Worm (Caenorhabditis elegans): ENCODE results near the gene nhr-103.
A peak's percentile ranks its signal among the peaks of the same experiment; 100 is the strongest.

The nhr-103 gene

DNA sequence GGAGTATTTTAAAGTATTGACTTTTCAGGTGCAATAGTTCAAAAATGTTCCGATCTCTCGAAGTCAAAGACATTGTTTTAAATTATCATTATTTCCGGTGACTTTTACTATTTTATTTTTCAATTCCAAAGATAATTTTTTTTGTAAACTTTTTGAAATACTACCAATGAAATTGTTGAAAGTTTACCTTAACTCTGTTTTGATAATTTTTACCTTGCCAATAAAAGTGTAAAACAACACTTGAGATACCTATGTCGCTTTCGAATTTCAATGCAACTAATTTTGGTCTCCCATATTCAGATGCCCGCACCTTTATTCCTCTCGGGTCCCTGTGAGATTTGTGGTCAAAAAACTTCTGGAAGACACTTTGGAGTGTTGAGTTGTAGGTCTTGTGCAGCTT lies at the start of gene nhr-103:
TSS of gene nhr-103 (plus strand) at position 301 of the 400 bp plus-strand sequence.
- TF ChIP-seq zip-4 (GFP tag; optimal IDR thresholded peaks at IDR 0.05) (no peak), dsc-1 (tag; optimal IDR thresholded peaks at IDR 0.05) (no peak), vab-15 (tag; optimal IDR thresholded peaks at IDR 0.05) (no peak), fkh-10 (GFP tag; optimal IDR thresholded peaks at IDR 0.05) (no peak), elt-3 (tag; optimal IDR thresholded peaks at IDR 0.05) (no peak), unc-30 (tag; optimal IDR thresholded peaks at IDR 0.05) (no peak), nhr-19 (GFP tag; conservative IDR thresholded peaks at IDR 0.05) (no peak), isw-1 (GFP tag; IDR thresholded peaks at IDR 0.05) (no peak), nhr-76 (tag; optimal IDR thresholded peaks at IDR 0.05) (no peak), nhr-47 (tag; optimal IDR thresholded peaks at IDR 0.05) (no peak), snpc-4 (tag; optimal IDR thresholded peaks at IDR 0.05) (no peak), egl-13 (tag; optimal IDR thresholded peaks at IDR 0.05) (no peak), ztf-11 (tag; optimal IDR thresholded peaks at IDR 0.05) (no peak), efl-1 (optimal IDR thresholded peaks at IDR 0.05) (no peak), efl-1 (GFP tag; optimal IDR thresholded peaks at IDR 0.05 in 1 of 2) (no peak), ceh-90 (tag; optimal IDR thresholded peaks at IDR 0.05) (no peak), rnt-1 (tag; optimal IDR thresholded peaks at IDR 0.05) (no peak), C16A3.4 (tag; optimal IDR thresholded peaks at IDR 0.05) (no peak)

DNA sequence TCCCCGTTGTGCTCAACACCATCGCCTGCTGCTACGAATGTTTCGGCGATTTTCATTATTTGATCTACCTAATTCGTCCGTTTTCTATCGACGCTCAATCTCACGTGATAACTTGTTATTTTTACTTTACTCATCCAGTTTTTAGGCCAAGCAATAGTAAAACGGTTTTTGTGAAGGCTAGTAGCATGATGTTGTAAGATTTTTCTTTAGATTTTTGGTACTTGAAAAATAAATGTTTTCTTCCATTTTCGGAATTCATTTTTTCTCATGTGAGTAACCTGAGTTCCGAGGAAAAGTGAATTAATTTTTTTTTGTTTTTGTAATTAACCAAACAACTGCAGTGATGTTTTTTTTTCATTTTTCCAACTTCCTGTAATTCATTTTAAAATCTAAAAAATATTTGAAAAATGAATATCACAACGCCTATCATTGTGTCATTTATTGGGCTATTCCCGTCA lies 47.9 kb upstream of the nhr-103 start, which contains the start of gene srbc-17:
TSS of gene srbc-17 (plus strand) at position 408 of the 458 bp plus-strand sequence.
- TF ChIP-seq lin-15B (tag; optimal IDR thresholded peaks at IDR 0.05) = no peak
- no peak for TF ChIP-seq ces-1 (GFP tag; optimal IDR thresholded peaks at IDR 0.05)
- TF ChIP-seq C04F5.9 (tag; optimal IDR thresholded peaks at IDR 0.05) = no peak

- TF ChIP-seq C04F5.9 (tag; optimal IDR thresholded peaks at IDR 0.05) (no peak), irx-1 (tag; optimal IDR thresholded peaks at IDR 0.05) (no peak), elt-2 (tag; optimal IDR thresholded peaks at IDR 0.05) (no peak), aha-1 (tag; optimal IDR thresholded peaks at IDR 0.05) (no peak), swsn-7 (tag; optimal IDR thresholded peaks at IDR 0.05) (no peak), zip-4 (GFP tag; optimal IDR thresholded peaks at IDR 0.05) (no peak), mdl-1 (tag; optimal IDR thresholded peaks at IDR 0.05) (no peak), hpl-2 (GFP tag; optimal IDR thresholded peaks at IDR 0.05) (no peak), unc-130 (tag; optimal IDR thresholded peaks at IDR 0.05) (no peak), Y116A8C.19 (tag; optimal IDR thresholded peaks at IDR 0.05; ENCODE audit: borderline replicate concordance) (no peak)
Observed at ce11 chrV:2179214-2179613, 46.0 kb upstream of the nhr-103 start, which contains the start of gene cyp-33C1. Gene cyp-33C1 (plus strand): TSS chrV:2179514.

- TF ChIP-seq lsy-2 (tag; optimal IDR thresholded peaks at IDR 0.05) (no peak), vab-15 (tag; optimal IDR thresholded peaks at IDR 0.05) (no peak), lin-13 (GFP tag; optimal IDR thresholded peaks at IDR 0.05) (no peak), tlp-1 (tag; optimal IDR thresholded peaks at IDR 0.05) (no peak), efl-3 (GFP tag; optimal IDR thresholded peaks at IDR 0.05) (no peak), mep-1 (tag; optimal IDR thresholded peaks at IDR 0.05) (no peak), ets-5 (GFP tag; IDR thresholded peaks at IDR 0.05) (no peak), elt-3 (tag; optimal IDR thresholded peaks at IDR 0.05) (no peak), isw-1 (GFP tag; IDR thresholded peaks at IDR 0.05) (no peak), nhr-76 (tag; optimal IDR thresholded peaks at IDR 0.05) (no peak), unc-30 (tag; optimal IDR thresholded peaks at IDR 0.05) (no peak)
Observed at ce11 chrV:2181738-2182137, 43.5 kb upstream of the nhr-103 start, which contains the start of gene srbc-16. Gene srbc-16 (plus strand): TSS chrV:2182038.

DNA sequence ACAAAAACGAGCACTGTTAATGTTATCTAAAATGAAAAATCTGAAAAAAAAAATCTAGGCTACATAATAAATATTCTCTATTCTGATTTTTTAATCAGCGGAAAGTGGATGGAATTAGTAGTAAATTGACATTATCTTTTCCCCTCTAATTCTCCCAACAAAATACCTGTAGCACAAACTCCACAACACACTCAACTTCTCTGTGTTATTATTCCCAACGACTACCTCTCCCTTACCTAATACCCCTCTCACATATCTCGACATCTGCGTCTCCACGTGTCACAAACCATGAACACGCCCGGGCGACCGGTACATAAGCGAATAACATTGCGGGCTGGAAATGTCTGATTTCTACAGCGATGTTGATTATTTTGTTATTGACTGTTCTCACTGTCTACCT lies 42.1 kb upstream of the nhr-103 start, which contains the start of gene cyp-33C2:
TSS of gene cyp-33C2 (plus strand) at position 327 of the 400 bp plus-strand sequence.
- no peak for TF ChIP-seq snu-23 (GFP tag; optimal IDR thresholded peaks at IDR 0.05)
- peak in 1 of 2 experiments; percentile 2 for TF ChIP-seq efl-1 (optimal IDR thresholded peaks at IDR 0.05)
- peak in 1 of 2 experiments; percentile 84 for TF ChIP-seq efl-1 (GFP tag; optimal IDR thresholded peaks at IDR 0.05 in 1 of 2)
